Fruit fly (Drosophila melanogaster) whole organism, prepupa: ENCODE results near the gene CG4768.

Experiments
- Blimp-1 ChIP-seq: fragments of 200-800 bp; sonication (Bioruptor generic); optimal IDR thresholded peaks from 3 replicates; lab custom pipeline; 2017; ENCODE audit warnings: missing biosample characterization, missing genetic modification characterization, mild to moderate bottlenecking, moderate library complexity, missing genetic modification reagents
- CG11762 ChIP-seq: fragments of 200-800 bp; sonication (Bioruptor generic); optimal IDR thresholded peaks from 3 replicates; lab custom pipeline; 2016; ENCODE audit warnings: missing biosample characterization, missing genetic modification characterization; ENCODE audit not compliant: insufficient read depth
- CG3032 ChIP-seq: fragments of 200-800 bp; optimal IDR thresholded peaks from 2 replicates; lab custom pipeline; 2019; ENCODE audit warnings: missing biosample characterization, mild to moderate bottlenecking, missing genetic modification characterization, moderate library complexity
- CG6276 ChIP-seq: fragments of 200-800 bp; sonication (Bioruptor generic); optimal IDR thresholded peaks from 2 replicates; lab custom pipeline; 2017; ENCODE audit warnings: missing biosample characterization, mild to moderate bottlenecking, missing genetic modification characterization
- CG8119 ChIP-seq: fragments of 200-800 bp; sonication (Bioruptor generic); IDR thresholded peaks from 3 replicates; pipeline ENCODE4 v1.3.6; 2022; ENCODE audit warnings: missing biosample characterization, missing genetic modification characterization
- Eip93F ChIP-seq: fragments of 200-800 bp; sonication (Bioruptor generic); optimal IDR thresholded peaks from 2 replicates; lab custom pipeline; 2016; ENCODE audit warnings: missing biosample characterization, mild to moderate bottlenecking, missing genetic modification characterization
- dsx ChIP-seq: fragments of 200-800 bp; optimal IDR thresholded peaks from 3 replicates; lab custom pipeline; 2019; ENCODE audit warnings: missing biosample characterization, mild to moderate bottlenecking, missing genetic modification characterization, moderate library complexity; ENCODE audit not compliant: poor library complexity, severe bottlenecking
- svp ChIP-seq: fragments of 200-800 bp; sonication (Bioruptor generic); peaks from one replicate; lab custom pipeline; 2016; ENCODE audit warnings: missing biosample characterization, missing genetic modification characterization

dm6 chrX:16808654-16809053, 16.7 kb downstream of the CG4768 start:
- no peak for TF ChIP-seq dsx (GFP tag; lab: Kevin White, UChicago)
- no peak for TF ChIP-seq CG8119 (GFP tag; lab: Robert Waterston, UW)
- TF ChIP-seq CG11762: no peak
- TF ChIP-seq CG6276 (GFP tag; lab: Kevin White, UChicago): no peak
- no peak for TF ChIP-seq Eip93F (GFP tag; lab: Kevin White, UChicago)
- TF ChIP-seq CG3032: no peak
- TF ChIP-seq svp (GFP tag; lab: Kevin White, UChicago): no peak
- no peak for TF ChIP-seq Blimp-1 (GFP tag; lab: Kevin White, UChicago)
